Worm (Caenorhabditis elegans) whole organism, L4 larva: ENCODE data around the gene srlf-18.

Experiments used
- F10B5.3 ChIP-seq: sonication (generic microtip); optimal IDR thresholded peaks from 2 replicates; lab custom pipeline; 2016; ENCODE audit warnings: mild to moderate bottlenecking, missing genetic modification characterization, missing compliant biosample characterization
- Y105C5A.15 ChIP-seq: fragments of 200-800 bp; sonication (Bioruptor generic); IDR thresholded peaks from 2 replicates; pipeline ENCODE4 v1.3.6; 2022; ENCODE audit warnings: missing genetic modification characterization, missing compliant biosample characterization
- jun-1 ChIP-seq: fragments of 150-350 bp; optimal IDR thresholded peaks from 2 replicates; lab custom pipeline; 2014; ENCODE audit warnings: missing biosample characterization, missing genetic modification reagents, missing genetic modification characterization
- lin-13 ChIP-seq: fragments of 150-350 bp; optimal IDR thresholded peaks from 2 replicates; lab custom pipeline; 2014; ENCODE audit warnings: missing biosample characterization, missing genetic modification reagents, missing genetic modification characterization
- nhr-28 ChIP-seq: fragments of 150-350 bp; optimal IDR thresholded peaks from 2 replicates; lab custom pipeline; 2014; ENCODE audit warnings: missing biosample characterization, missing genetic modification characterization
- pha-4 ChIP-seq, 2 experiments: fragments of 150-350 bp in 1 of 2; fragments of 200-800 bp in 1 of 2; sonication (Bioruptor generic) in 1 of 2; IDR thresholded peaks in 1 of 2; optimal IDR thresholded peaks in 1 of 2; 2 replicates each; pipeline versions ENCODE4 v1.3.6 to Lab custom; 2014 to 2022; ENCODE audit warnings: missing genetic modification characterization in 2 of 2, missing genetic modification reagents in 2 of 2, missing biosample characterization in 1 of 2, missing compliant biosample characterization in 1 of 2
- pqm-1 ChIP-seq: sonication (generic microtip); optimal IDR thresholded peaks from 2 replicates; lab custom pipeline; 2017; ENCODE audit warnings: missing biosample characterization, missing genetic modification characterization
- ztf-11 ChIP-seq: fragments of 150-350 bp; optimal IDR thresholded peaks from 2 replicates; lab custom pipeline; 2014; ENCODE audit warnings: missing biosample characterization, missing genetic modification characterization

- TF ChIP-seq pqm-1 (tag; lab: Kevin White, UChicago) = no peak
- TF ChIP-seq ztf-11 (tag; lab: Kevin White, UChicago) = no peak
- TF ChIP-seq nhr-28 (tag; lab: Kevin White, UChicago) = no peak
- no peak for TF ChIP-seq pha-4 (GFP tag; IDR thresholded peaks at IDR 0.05; lab: Robert Waterston, UW)
- no peak for TF ChIP-seq pha-4 (tag; optimal IDR thresholded peaks at IDR 0.05; lab: Kevin White, UChicago)
- TF ChIP-seq jun-1 (tag; lab: Kevin White, UChicago) = no peak
- TF ChIP-seq Y105C5A.15 = no peak
- TF ChIP-seq F10B5.3 (tag; lab: Kevin White, UChicago) = no peak
- no peak for TF ChIP-seq lin-13 (GFP tag; lab: Kevin White, UChicago)
Measured at ce11 chrIV:11126004-11126027, 24.5 kb upstream of the srlf-18 start, which contains the start of gene swsn-4.
